Fruit fly (Drosophila melanogaster): ENCODE results near the gene Atg8a.
A peak's percentile ranks its signal among the peaks of the same experiment; 100 is the strongest.

Atg8a gene

DNA sequence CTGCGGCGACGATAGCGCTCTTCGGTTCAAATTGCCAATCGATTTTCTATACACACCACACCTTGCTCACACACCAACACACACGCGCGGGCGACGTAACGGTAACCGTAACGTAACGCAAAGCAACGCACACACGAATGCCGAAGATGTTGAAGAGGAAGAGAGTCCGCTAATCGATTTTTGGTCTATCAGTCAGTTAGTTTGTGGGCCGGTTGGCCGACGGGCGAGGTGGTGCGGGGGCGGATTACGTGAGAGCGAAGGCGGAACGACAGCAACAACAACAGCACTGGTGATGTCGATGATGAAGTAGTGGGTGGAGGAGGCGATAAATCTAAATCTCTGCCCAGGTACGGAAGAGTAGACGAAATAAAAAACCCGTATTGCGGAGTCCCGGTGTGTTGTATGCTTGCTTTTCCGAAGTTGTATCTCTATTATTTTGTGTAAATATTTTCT, 23.8 kb downstream of the Atg8a start, which contains the start of gene ras (continued):
- peak; percentile 85 for TF ChIP-seq CG11504 (tag; optimal IDR thresholded peaks at IDR 0.05)
- TF ChIP-seq cg (GFP tag; optimal IDR thresholded peaks at IDR 0.05), result peak; percentile 77
- no peak for TF ChIP-seq dmrt99B (tag; optimal IDR thresholded peaks at IDR 0.05)
- peak; percentile 83 for TF ChIP-seq pros (GFP tag; optimal IDR thresholded peaks at IDR 0.05)
- TF ChIP-seq CG7987 (GFP tag; optimal IDR thresholded peaks at IDR 0.05), result peak; percentile 16
- no peak for TF ChIP-seq CG14710 (tag; optimal IDR thresholded peaks at IDR 0.05)
- no peak for TF ChIP-seq org-1 (GFP tag; optimal IDR thresholded peaks at IDR 0.05)
- peak; percentile 95 for TF ChIP-seq exex (tag; optimal IDR thresholded peaks at IDR 0.05)
- TF ChIP-seq chn (GFP tag; optimal IDR thresholded peaks at IDR 0.05), result peak; percentile 35
- no peak for TF ChIP-seq TFAM (GFP tag; optimal IDR thresholded peaks at IDR 0.05)
- peak; percentile 9 for TF ChIP-seq sd (tag; optimal IDR thresholded peaks at IDR 0.05)
- TF ChIP-seq CG3726 (GFP tag; IDR thresholded peaks at IDR 0.05), result no peak
- no peak for TF ChIP-seq CG34422 (GFP tag; IDR thresholded peaks at IDR 0.05)
- no peak for TF ChIP-seq chm (GFP tag; IDR thresholded peaks at IDR 0.05)
- peak; percentile 87 for TF ChIP-seq CG4360 (GFP tag; IDR thresholded peaks at IDR 0.05)
- TF ChIP-seq sc (optimal IDR thresholded peaks at IDR 0.05), result no peak
- TF ChIP-seq sc (GFP tag; optimal IDR thresholded peaks at IDR 0.05), result no peak
- TF ChIP-seq Bgb (GFP tag; IDR thresholded peaks at IDR 0.05; ENCODE audit: partially characterized antibody), result 0 out of 2 replicates have a peak, but pooled peaks have one; percentile 16
- TF ChIP-seq Asciz (GFP tag; optimal IDR thresholded peaks at IDR 0.05), result no peak
- no peak for TF ChIP-seq prd (optimal IDR thresholded peaks at IDR 0.05)
- no peak for TF ChIP-seq prd (GFP tag; IDR thresholded peaks at IDR 0.05)
- no peak for TF ChIP-seq trem (tag; optimal IDR thresholded peaks at IDR 0.05)
- no peak for TF ChIP-seq Dad (GFP tag; optimal IDR thresholded peaks at IDR 0.05)
- no peak for TF ChIP-seq CG13296 (GFP tag; optimal IDR thresholded peaks at IDR 0.05)
- peak; percentile 27 for TF ChIP-seq HmgZ (tag; optimal IDR thresholded peaks at IDR 0.05)
- no peak for TF ChIP-seq CG2116 (GFP tag; optimal IDR thresholded peaks at IDR 0.05)
- TF ChIP-seq tx (GFP tag; optimal IDR thresholded peaks at IDR 0.05), result no peak
- no peak for TF ChIP-seq mld (GFP tag; IDR thresholded peaks at IDR 0.05; ENCODE audit: partially characterized antibody)
- TF ChIP-seq HLHmδ (GFP tag; optimal IDR thresholded peaks at IDR 0.05), result no peak
- peak; percentile 60 for TF ChIP-seq grn (GFP tag; optimal IDR thresholded peaks at IDR 0.05)
- peak; percentile 22 for TF ChIP-seq CG15479 (GFP tag; optimal IDR thresholded peaks at IDR 0.05)
- peak; percentile 87 for TF ChIP-seq abd-A (tag; optimal IDR thresholded peaks at IDR 0.05)
- TF ChIP-seq CG12299 (tag; optimal IDR thresholded peaks at IDR 0.05), result no peak
- peak; percentile 99 for TF ChIP-seq CG9437 (GFP tag; optimal IDR thresholded peaks at IDR 0.05)
- TF ChIP-seq onecut (GFP tag; IDR thresholded peaks at IDR 0.05), result peak; percentile 96

DNA sequence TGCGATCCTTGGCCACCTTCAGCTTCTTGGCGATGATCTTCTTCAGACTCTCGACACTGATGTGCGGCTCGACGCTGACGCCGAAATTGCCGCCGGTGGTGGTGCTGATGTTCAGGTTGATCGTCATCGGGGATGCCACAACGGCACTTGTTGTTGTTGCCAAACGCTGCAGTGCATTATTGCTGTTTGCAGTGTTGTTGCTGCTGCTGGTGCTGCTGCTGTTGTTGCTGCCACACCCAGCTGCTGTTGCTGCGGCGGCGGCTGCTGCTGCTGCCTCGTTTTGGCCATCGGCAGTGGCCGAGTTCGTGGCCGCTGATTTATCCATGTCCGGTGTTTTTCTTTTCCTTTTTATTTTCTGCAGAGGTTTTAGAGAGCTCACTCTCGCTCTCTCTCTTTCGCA, 24.3 kb downstream of the Atg8a start:
- TF ChIP-seq sqz (GFP tag; optimal IDR thresholded peaks at IDR 0.05), result peak; percentile 23
- TF ChIP-seq cg (GFP tag; optimal IDR thresholded peaks at IDR 0.05), result no peak
- no peak for TF ChIP-seq Atf3 (GFP tag; optimal IDR thresholded peaks at IDR 0.05)
- peak; percentile 91 for TF ChIP-seq CG4360 (GFP tag; IDR thresholded peaks at IDR 0.05)
- no peak for TF ChIP-seq Meics (GFP tag; optimal IDR thresholded peaks at IDR 0.05)
- no peak for TF ChIP-seq CG7357 (GFP tag; IDR thresholded peaks at IDR 0.05)

DNA sequence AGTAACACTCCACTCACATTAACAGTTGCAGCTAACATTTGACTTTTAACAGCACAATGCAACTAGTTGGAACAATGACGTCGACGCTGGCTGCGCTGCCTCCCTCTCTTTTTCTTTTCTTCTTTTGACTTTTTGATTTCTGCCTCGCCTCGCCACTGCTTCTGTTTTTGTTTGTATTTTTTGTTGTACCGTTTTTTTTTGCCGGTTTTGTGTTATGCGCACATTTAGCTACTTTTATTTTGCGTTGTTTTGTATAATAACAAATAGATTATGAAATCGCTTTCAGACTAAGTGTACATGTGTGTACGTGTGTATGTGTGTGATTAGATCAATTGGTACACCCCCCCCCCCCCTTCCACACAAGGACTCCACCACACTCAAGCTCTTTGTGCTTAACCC, 25.6 kb downstream of the Atg8a start:
- TF ChIP-seq danr (GFP tag; IDR thresholded peaks at IDR 0.05) (no peak), H2.0 (GFP tag; IDR thresholded peaks at IDR 0.05) (no peak), br (optimal IDR thresholded peaks at IDR 0.05) (no peak), tll (GFP tag; optimal IDR thresholded peaks at IDR 0.05) (peak in 1 of 2 experiments; percentile 67), crol (GFP tag; IDR thresholded peaks at IDR 0.05) (peak; percentile 43; the same call in 1 of the 2 replicates), Med (GFP tag) (peak; percentile 68), CG6689 (GFP tag; IDR thresholded peaks at IDR 0.05) (no peak), twi (tag; optimal IDR thresholded peaks at IDR 0.05) (no peak), Pdp1 (GFP tag; optimal IDR thresholded peaks at IDR 0.05) (peak in 1 of 2 experiments; percentile 44), CG14014 (GFP tag; IDR thresholded peaks at IDR 0.05) (no peak), psq (GFP tag; optimal IDR thresholded peaks at IDR 0.05) (peak; percentile 27), CG16815 (GFP tag; optimal IDR thresholded peaks at IDR 0.05) (no peak), sqz (GFP tag; optimal IDR thresholded peaks at IDR 0.05) (peak; percentile 6)
